Fruit fly (Drosophila melanogaster): ENCODE data around the gene Afti.

The Afti gene

DNA sequence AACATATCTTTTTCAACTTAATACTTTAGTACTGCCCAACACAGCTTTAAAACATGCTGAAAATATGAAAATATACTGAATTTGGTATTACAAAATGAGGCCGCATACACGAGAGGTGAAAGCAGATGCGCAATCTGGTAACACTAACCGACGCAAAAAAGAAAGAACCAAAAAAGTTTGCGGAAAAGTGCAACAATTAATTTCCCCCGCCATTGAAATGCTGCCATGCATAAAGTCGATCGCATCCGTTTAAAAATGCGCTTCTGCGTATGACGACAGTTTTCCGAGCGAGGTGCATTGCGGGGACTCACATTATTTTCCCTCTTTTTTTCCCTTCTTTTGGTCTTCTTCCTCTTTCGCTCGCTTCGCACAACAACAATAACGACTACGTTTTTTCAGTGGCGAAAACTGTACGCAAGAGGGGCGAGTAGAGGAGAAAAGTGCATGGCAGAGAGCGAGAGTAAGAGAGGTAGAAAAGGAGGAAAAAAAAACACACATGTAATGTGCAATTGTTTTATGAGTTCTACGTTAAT lies 10.5 kb downstream of the Afti start, which contains the start of gene Set8 (continued):
- TF ChIP-seq BEAF-32 (GFP tag; optimal IDR thresholded peaks at IDR 0.05), result peak; percentile 41
- TF ChIP-seq lbe (GFP tag; optimal IDR thresholded peaks at IDR 0.05), result no peak
- peak; percentile 25 for TF ChIP-seq HmgD (GFP tag; optimal IDR thresholded peaks at IDR 0.05)
- peak; percentile 94 for TF ChIP-seq CG17385 (GFP tag; optimal IDR thresholded peaks at IDR 0.05)
- TF ChIP-seq HmgZ (tag; optimal IDR thresholded peaks at IDR 0.05), result peak; percentile 34
- no peak for TF ChIP-seq zfh1 (GFP tag; IDR thresholded peaks at IDR 0.05)
- TF ChIP-seq gce (GFP tag; IDR thresholded peaks at IDR 0.05), result no peak
- TF ChIP-seq Drgx (GFP tag; IDR thresholded peaks at IDR 0.05), result peak; percentile 63; the same call in 1 of the 2 replicates
- TF ChIP-seq phol (tag; optimal IDR thresholded peaks at IDR 0.05), result peak; percentile 54
- peak; percentile 68 for TF ChIP-seq Lhr (GFP tag; optimal IDR thresholded peaks at IDR 0.05)
- TF ChIP-seq Stat92E (GFP tag; optimal IDR thresholded peaks at IDR 0.05), result peak in 1 of 3 experiments; percentile 80
- peak; percentile 66 for TF ChIP-seq CG14710 (tag; optimal IDR thresholded peaks at IDR 0.05)
- no peak for TF ChIP-seq CG12299 (tag; optimal IDR thresholded peaks at IDR 0.05)
- TF ChIP-seq trem (tag; optimal IDR thresholded peaks at IDR 0.05), result peak; percentile 82
- no peak for TF ChIP-seq Six4 (GFP tag; optimal IDR thresholded peaks at IDR 0.05)
- no peak for TF ChIP-seq dimm (GFP tag; IDR thresholded peaks at IDR 0.05)
- peak; percentile 95 for TF ChIP-seq sqz (GFP tag; optimal IDR thresholded peaks at IDR 0.05)
- TF ChIP-seq Myb (GFP tag; optimal IDR thresholded peaks at IDR 0.05), result peak; percentile 6
- TF ChIP-seq CG2712 (tag; optimal IDR thresholded peaks at IDR 0.05), result no peak
- no peak for TF ChIP-seq lola (GFP tag; optimal IDR thresholded peaks at IDR 0.05)
- peak; percentile 83 for TF ChIP-seq pzg (GFP tag; optimal IDR thresholded peaks at IDR 0.05)
- peak; percentile 82 for TF ChIP-seq nom (GFP tag; optimal IDR thresholded peaks at IDR 0.05)
- no peak for TF ChIP-seq CG12744 (GFP tag; optimal IDR thresholded peaks at IDR 0.05)
- TF ChIP-seq Aef1 (GFP tag; IDR thresholded peaks at IDR 0.05), result 0 out of 3 replicates have a peak, but pooled peaks have one; percentile 17
- no peak for TF ChIP-seq ci (GFP tag; IDR thresholded peaks at IDR 0.05)
- no peak for TF ChIP-seq ap (GFP tag; IDR thresholded peaks at IDR 0.05)
- peak; percentile 35; the same call in 1 of the 2 replicates for TF ChIP-seq hbn (GFP tag; IDR thresholded peaks at IDR 0.05; ENCODE audit: partially characterized antibody)
- TF ChIP-seq CG6175 (GFP tag; IDR thresholded peaks at IDR 0.05), result no peak
- peak; percentile 68 for TF ChIP-seq Ets97D (GFP tag; optimal IDR thresholded peaks at IDR 0.05)
- peak; percentile 90 for TF ChIP-seq psq (GFP tag; optimal IDR thresholded peaks at IDR 0.05)
- TF ChIP-seq CG4360 (GFP tag; IDR thresholded peaks at IDR 0.05), result peak; percentile 88
- TF ChIP-seq CG15601 (tag; optimal IDR thresholded peaks at IDR 0.05), result peak; percentile 44
- no peak for TF ChIP-seq CG8359 (GFP tag; optimal IDR thresholded peaks at IDR 0.05; ENCODE audit: borderline replicate concordance)
- peak; percentile 90 for TF ChIP-seq CG10267 (tag; optimal IDR thresholded peaks at IDR 0.05)
- no peak for TF ChIP-seq tio (GFP tag; optimal IDR thresholded peaks at IDR 0.05)
- no peak for TF ChIP-seq Pdp1 (GFP tag; optimal IDR thresholded peaks at IDR 0.05)
- peak; percentile 58 for TF ChIP-seq CG9437 (GFP tag; optimal IDR thresholded peaks at IDR 0.05)
- peak; percentile 59; the same call in 1 of the 3 replicates for TF ChIP-seq CG34224 (GFP tag; IDR thresholded peaks at IDR 0.05; ENCODE audit: partially characterized antibody)
- TF ChIP-seq stwl (tag; optimal IDR thresholded peaks at IDR 0.05), result peak; percentile 99
- TF ChIP-seq Med (GFP tag), result peak; percentile 79
- no peak for TF ChIP-seq CG11398 (GFP tag; optimal IDR thresholded peaks at IDR 0.05)
- TF ChIP-seq CG18619 (GFP tag; optimal IDR thresholded peaks at IDR 0.05), result no peak
- no peak for TF ChIP-seq CG9817 (tag; optimal IDR thresholded peaks at IDR 0.05)
- no peak; the same call in 1 of the 2 replicates for TF ChIP-seq Adf1 (GFP tag; IDR thresholded peaks at IDR 0.05)
- peak; percentile 3 for TF ChIP-seq NC2β (GFP tag; optimal IDR thresholded peaks at IDR 0.05)
- no peak for TF ChIP-seq Spps (tag; optimal IDR thresholded peaks at IDR 0.05)
- TF ChIP-seq CG13296 (GFP tag; optimal IDR thresholded peaks at IDR 0.05), result no peak
- peak; percentile 57; the same call in 1 of the 2 replicates for TF ChIP-seq CG13287 (GFP tag; IDR thresholded peaks at IDR 0.05; ENCODE audit: partially characterized antibody)
- TF ChIP-seq CG14014 (GFP tag; IDR thresholded peaks at IDR 0.05), result no peak

All from whole organism, embryonic.